Fruit fly (Drosophila melanogaster) whole organism, embryonic: ENCODE measurements around the gene THADA.

Source experiments
- ATbp ChIP-seq: fragments of 200-800 bp; sonication (Bioruptor generic); optimal IDR thresholded peaks from 2 replicates; lab custom pipeline; 2017; ENCODE audit warnings: missing biosample characterization, mild to moderate bottlenecking, missing genetic modification characterization, missing genetic modification reagents
- Bdp1 ChIP-seq: fragments of 200-800 bp; sonication (Bioruptor generic); optimal IDR thresholded peaks from 3 replicates; lab custom pipeline; 2016; ENCODE audit warnings: missing biosample characterization, missing genetic modification characterization
- CG10274 ChIP-seq: fragments of 200-800 bp; sonication (Bioruptor generic); optimal IDR thresholded peaks from 3 replicates; lab custom pipeline; 2017; ENCODE audit warnings: missing biosample characterization, mild to moderate bottlenecking, missing genetic modification characterization
- CG10462 ChIP-seq: fragments of 200-800 bp; sonication (Bioruptor generic); optimal IDR thresholded peaks from 2 replicates; lab custom pipeline; 2016; ENCODE audit warnings: missing biosample characterization, missing genetic modification characterization
- CG10979 ChIP-seq: fragments of 200-800 bp; sonication (Bioruptor generic); optimal IDR thresholded peaks from 2 replicates; lab custom pipeline; 2018; ENCODE audit warnings: missing biosample characterization, mild to moderate bottlenecking, missing genetic modification characterization, moderate library complexity
- CG12071 ChIP-seq: fragments of 200-800 bp; sonication (Bioruptor generic); optimal IDR thresholded peaks from 3 replicates; lab custom pipeline; 2018; ENCODE audit warnings: missing biosample characterization, mild to moderate bottlenecking, missing genetic modification characterization
- CG12299 ChIP-seq: fragments of 200-800 bp; sonication (Bioruptor generic); optimal IDR thresholded peaks from 2 replicates; lab custom pipeline; 2018; ENCODE audit warnings: missing biosample characterization, mild to moderate bottlenecking, missing genetic modification characterization
- CG1233 ChIP-seq: fragments of 200-800 bp; sonication (Bioruptor generic); optimal IDR thresholded peaks from 4 replicates; lab custom pipeline; 2018; ENCODE audit warnings: missing biosample characterization, mild to moderate bottlenecking, missing genetic modification characterization
- CG12391 ChIP-seq: fragments of 200-800 bp; sonication (Bioruptor generic); optimal IDR thresholded peaks from 3 replicates; lab custom pipeline; 2018; ENCODE audit warnings: missing biosample characterization, mild to moderate bottlenecking, missing genetic modification characterization, moderate library complexity
- CG1603 ChIP-seq: fragments of 200-800 bp; sonication (Bioruptor generic); optimal IDR thresholded peaks from 2 replicates; lab custom pipeline; 2019; ENCODE audit warnings: missing biosample characterization, mild to moderate bottlenecking, missing genetic modification characterization, moderate library complexity
- CG16813 ChIP-seq: fragments of 200-800 bp; sonication (Bioruptor generic); IDR thresholded peaks from 3 replicates; pipeline ENCODE4 v1.3.6; 2022; ENCODE audit warnings: missing biosample characterization, missing genetic modification characterization; ENCODE audit not compliant: partially characterized antibody
- CG31365 ChIP-seq: fragments of 200-800 bp; sonication (Bioruptor generic); optimal IDR thresholded peaks from 2 replicates; lab custom pipeline; 2018; ENCODE audit warnings: missing biosample characterization, mild to moderate bottlenecking, missing genetic modification characterization
- CG3726 ChIP-seq: fragments of 200-800 bp; sonication (Bioruptor generic); IDR thresholded peaks from 3 replicates; pipeline ENCODE4, ENCODE4 v1.3.6; 2022; ENCODE audit warnings: missing biosample characterization, missing genetic modification characterization
- CG4707 ChIP-seq: fragments of 200-800 bp; sonication (Bioruptor generic); optimal IDR thresholded peaks from 2 replicates; lab custom pipeline; 2018; ENCODE audit warnings: missing biosample characterization, mild to moderate bottlenecking, missing genetic modification characterization, moderate library complexity
- CG4730 ChIP-seq: fragments of 200-800 bp; sonication (Bioruptor generic); IDR thresholded peaks from 2 replicates; pipeline ENCODE4 v1.3.6; 2022; ENCODE audit warnings: missing biosample characterization, missing genetic modification characterization
- CG4820 ChIP-seq: fragments of 200-800 bp; sonication (Bioruptor generic); optimal IDR thresholded peaks from 3 replicates; lab custom pipeline; 2016; ENCODE audit warnings: missing biosample characterization, missing genetic modification characterization
- CG8089 ChIP-seq: fragments of 200-800 bp; sonication (Bioruptor generic); optimal IDR thresholded peaks from 3 replicates; lab custom pipeline; 2016; ENCODE audit warnings: missing biosample characterization, missing genetic modification characterization
- CG8388 ChIP-seq: fragments of 200-800 bp; sonication (Bioruptor generic); optimal IDR thresholded peaks from 2 replicates; lab custom pipeline; 2019; ENCODE audit warnings: missing biosample characterization, mild to moderate bottlenecking, missing genetic modification characterization, moderate library complexity
- CG9437 ChIP-seq: fragments of 200-800 bp; sonication (Bioruptor generic); optimal IDR thresholded peaks from 2 replicates; lab custom pipeline; 2018; ENCODE audit warnings: missing biosample characterization, mild to moderate bottlenecking, missing genetic modification characterization
- D ChIP-seq, 2 experiments: fragments of 200-800 bp in 1 of 2; fragments of >200 bp in 1 of 2; sonication (Bioruptor generic) in 1 of 2; optimal IDR thresholded peaks; 2 replicates in 1 of 2; 3 replicates in 1 of 2; lab custom pipeline; 2017; ENCODE audit warnings: mild to moderate bottlenecking in 1 of 2, missing biosample characterization in 1 of 2, missing genetic modification characterization in 1 of 2, missing genetic modification reagents in 1 of 2
- Fer2 ChIP-seq: fragments of 200-800 bp; sonication (Bioruptor generic); optimal IDR thresholded peaks from 2 replicates; lab custom pipeline; 2018; ENCODE audit warnings: missing biosample characterization, mild to moderate bottlenecking, missing genetic modification characterization, moderate library complexity
- Gsc ChIP-seq: fragments of 200-800 bp; sonication (Bioruptor generic); IDR thresholded peaks from 2 replicates; pipeline ENCODE4 v1.3.6; 2022; ENCODE audit warnings: missing biosample characterization, missing genetic modification characterization
- Gug ChIP-seq: fragments of 200-800 bp; sonication (Bioruptor generic); IDR thresholded peaks from 4 replicates; pipeline ENCODE4 v1.3.6; 2022; ENCODE audit warnings: missing biosample characterization, missing genetic modification characterization
- HLH3B ChIP-seq: fragments of 200-800 bp; sonication (Bioruptor generic); IDR thresholded peaks from 2 replicates; pipeline ENCODE4 v1.3.6; 2022; ENCODE audit warnings: missing biosample characterization, missing genetic modification characterization
- Hsf ChIP-seq: fragments of 200-800 bp; sonication (Bioruptor generic); optimal IDR thresholded peaks from 3 replicates; lab custom pipeline; 2016; ENCODE audit warnings: missing biosample characterization, missing genetic modification characterization
- Lim3 ChIP-seq: fragments of 200-800 bp; sonication (Bioruptor generic); IDR thresholded peaks from 2 replicates; pipeline ENCODE4 v1.3.6; 2022; ENCODE audit warnings: missing biosample characterization, missing genetic modification characterization
- Lpt ChIP-seq: fragments of >200 bp; optimal IDR thresholded peaks from 2 replicates; lab custom pipeline; 2018; ENCODE audit warnings: missing biosample characterization, missing genetic modification characterization
- Myb ChIP-seq: fragments of 200-800 bp; sonication (Bioruptor generic); optimal IDR thresholded peaks from 2 replicates; lab custom pipeline; 2016; ENCODE audit warnings: missing biosample characterization, missing genetic modification characterization
- Opbp ChIP-seq: fragments of 200-800 bp; sonication (Bioruptor generic); IDR thresholded peaks from 3 replicates; pipeline ENCODE4 v1.3.6; 2022; ENCODE audit warnings: missing biosample characterization, missing genetic modification characterization; ENCODE audit not compliant: partially characterized antibody
- Pdp1 ChIP-seq, 2 experiments: fragments of 200-800 bp; sonication (Bioruptor generic); optimal IDR thresholded peaks; 3 replicates each; lab custom pipeline; 2016; ENCODE audit warnings: missing biosample characterization in 2 of 2, missing genetic modification characterization in 2 of 2, mild to moderate bottlenecking in 1 of 2, moderate library complexity in 1 of 2
- Side ChIP-seq: fragments of 200-800 bp; sonication (Bioruptor generic); optimal IDR thresholded peaks from 2 replicates; lab custom pipeline; 2016; ENCODE audit warnings: missing biosample characterization, missing genetic modification characterization
- Xbp1 ChIP-seq: fragments of 200-800 bp; sonication (Bioruptor generic); optimal IDR thresholded peaks from 3 replicates; lab custom pipeline; 2016; ENCODE audit warnings: missing biosample characterization, mild to moderate bottlenecking, missing genetic modification characterization
- ara ChIP-seq: fragments of 200-800 bp; sonication (Bioruptor generic); IDR thresholded peaks from 2 replicates; pipeline ENCODE4 v1.3.6; 2022; ENCODE audit warnings: missing biosample characterization, missing genetic modification characterization
- ase ChIP-seq: fragments of 200-800 bp; sonication (Bioruptor generic); IDR thresholded peaks from 3 replicates; pipeline ENCODE4 v1.3.6; 2022; ENCODE audit warnings: missing biosample characterization, missing genetic modification characterization
- cato ChIP-seq: fragments of 200-800 bp; sonication (Bioruptor generic); optimal IDR thresholded peaks from 2 replicates; lab custom pipeline; 2016; ENCODE audit warnings: missing biosample characterization, missing genetic modification characterization, borderline replicate concordance
- cg ChIP-seq: fragments of 200-800 bp; sonication (Bioruptor generic); optimal IDR thresholded peaks from 3 replicates; lab custom pipeline; 2019; ENCODE audit warnings: missing biosample characterization, mild to moderate bottlenecking, missing genetic modification characterization, moderate library complexity
- fru ChIP-seq: fragments of >200 bp; optimal IDR thresholded peaks from 2 replicates; lab custom pipeline; 2017
- fu2 ChIP-seq: fragments of 200-800 bp; sonication (Bioruptor generic); optimal IDR thresholded peaks from 2 replicates; lab custom pipeline; 2016; ENCODE audit warnings: missing biosample characterization, missing genetic modification characterization
- h ChIP-seq: fragments of >200 bp; optimal IDR thresholded peaks from 2 replicates; lab custom pipeline; 2017
- kah ChIP-seq: fragments of 200-800 bp; sonication (Bioruptor generic); optimal IDR thresholded peaks from 2 replicates; lab custom pipeline; 2018; ENCODE audit warnings: missing biosample characterization, mild to moderate bottlenecking, missing genetic modification characterization
- lola ChIP-seq, 3 experiments: fragments of >200 bp in 2 of 3; fragments of 200-800 bp in 1 of 3; sonication (Bioruptor generic) in 1 of 3; optimal IDR thresholded peaks; 2 replicates each; lab custom pipeline; 2017 to 2019; ENCODE audit warnings: missing biosample characterization in 3 of 3, missing genetic modification characterization in 3 of 3, mild to moderate bottlenecking in 1 of 3, moderate library complexity in 1 of 3
- mam ChIP-seq: fragments of 200-800 bp; sonication (Bioruptor generic); optimal IDR thresholded peaks from 3 replicates; lab custom pipeline; 2016; ENCODE audit warnings: missing biosample characterization, missing genetic modification characterization
- org-1 ChIP-seq: fragments of 200-800 bp; sonication (Bioruptor generic); optimal IDR thresholded peaks from 2 replicates; lab custom pipeline; 2017; ENCODE audit warnings: missing biosample characterization, missing genetic modification characterization
- pnt ChIP-seq: fragments of 200-800 bp; sonication (Bioruptor generic); optimal IDR thresholded peaks from 3 replicates; lab custom pipeline; 2016; ENCODE audit warnings: missing biosample characterization, missing genetic modification characterization
- run ChIP-seq: fragments of 200-800 bp; sonication (Bioruptor generic); optimal IDR thresholded peaks from 3 replicates; lab custom pipeline; 2018; ENCODE audit warnings: missing biosample characterization, mild to moderate bottlenecking, missing genetic modification characterization
- sd ChIP-seq: fragments of 200-800 bp; sonication (Bioruptor generic); optimal IDR thresholded peaks from 3 replicates; lab custom pipeline; 2018; ENCODE audit warnings: missing biosample characterization, mild to moderate bottlenecking, missing genetic modification characterization, moderate library complexity
- sima ChIP-seq: fragments of 200-800 bp; sonication (Bioruptor generic); optimal IDR thresholded peaks from 2 replicates; lab custom pipeline; 2016; ENCODE audit warnings: missing biosample characterization, missing genetic modification characterization
- sna ChIP-seq: fragments of 200-800 bp; sonication (Bioruptor generic); IDR thresholded peaks from 2 replicates; pipeline ENCODE4 v1.3.6; 2022; ENCODE audit warnings: missing biosample characterization, missing genetic modification characterization; ENCODE audit not compliant: partially characterized antibody
- tx ChIP-seq: fragments of 200-800 bp; sonication (Bioruptor generic); optimal IDR thresholded peaks from 2 replicates; lab custom pipeline; 2016; ENCODE audit warnings: missing biosample characterization, missing genetic modification characterization

The THADA gene

dm6 chrX:19842397-19843261, 22.7 kb downstream of the THADA start (continued):
- TF ChIP-seq CG16813, result no peak
- TF ChIP-seq ATbp (GFP tag; lab: Kevin White, UChicago), result no peak
- peak; percentile 69 for TF ChIP-seq Lpt (GFP tag; lab: Kevin White, UChicago)
- TF ChIP-seq Gsc (GFP tag; lab: Robert Waterston, UW), result no peak
- no peak for TF ChIP-seq ara (GFP tag; lab: Robert Waterston, UW)
- no peak for TF ChIP-seq tx (GFP tag; lab: Kevin White, UChicago)
- no peak for TF ChIP-seq CG8089
- no peak for TF ChIP-seq Lim3 (GFP tag; lab: Robert Waterston, UW)
- TF ChIP-seq CG4730 (GFP tag; lab: Robert Waterston, UW), result no peak
- TF ChIP-seq ase, result no peak
- no peak for TF ChIP-seq Xbp1 (GFP tag; lab: Kevin White, UChicago)
- no peak for TF ChIP-seq fu2
- no peak for TF ChIP-seq Myb (GFP tag; lab: Kevin White, UChicago)
- TF ChIP-seq CG12391, result peak; percentile 10
- no peak for TF ChIP-seq CG9437 (GFP tag; lab: Kevin White, UChicago)
- no peak for TF ChIP-seq mam (GFP tag; lab: Kevin White, UChicago)
- no peak for TF ChIP-seq CG10274 (GFP tag; lab: Kevin White, UChicago)
- TF ChIP-seq CG4820 (GFP tag; lab: Kevin White, UChicago), result no peak
- TF ChIP-seq h (lab: Kevin White, UChicago), result no peak
- TF ChIP-seq CG3726 (GFP tag; lab: Robert Waterston, UW), result no peak
- no peak for TF ChIP-seq Opbp
- peak; percentile 69 for TF ChIP-seq D (optimal IDR thresholded peaks at IDR 0.05; lab: Kevin White, UChicago)
- TF ChIP-seq D (GFP tag; optimal IDR thresholded peaks at IDR 0.05; lab: Kevin White, UChicago), result no peak
- no peak for TF ChIP-seq CG10462
- TF ChIP-seq cato (GFP tag; lab: Kevin White, UChicago), result no peak
- no peak for TF ChIP-seq sima (GFP tag; lab: Kevin White, UChicago)
- no peak for TF ChIP-seq HLH3B (GFP tag; lab: Robert Waterston, UW)
- no peak for TF ChIP-seq CG31365 (tag; lab: Kevin White, UChicago)
- no peak for TF ChIP-seq sd (tag; lab: Kevin White, UChicago)
- peak; percentile 51 for TF ChIP-seq CG10979
- TF ChIP-seq kah (GFP tag; lab: Kevin White, UChicago), result no peak
- TF ChIP-seq org-1, result peak; percentile 13
- TF ChIP-seq Hsf (GFP tag; lab: Kevin White, UChicago), result peak; percentile 14
- TF ChIP-seq Gug (GFP tag; lab: Robert Waterston, UW), result no peak
- no peak for TF ChIP-seq run (tag; lab: Kevin White, UChicago)
- TF ChIP-seq fru (lab: Kevin White, UChicago), result no peak
- TF ChIP-seq Fer2 (tag; lab: Kevin White, UChicago), result no peak
- no peak for TF ChIP-seq pnt (GFP tag; lab: Kevin White, UChicago)
- peak in 1 of 2 experiments; percentile 0 for TF ChIP-seq Pdp1 (GFP tag; optimal IDR thresholded peaks at IDR 0.05; lab: Kevin White, UChicago)
- no peak for TF ChIP-seq Bdp1
- TF ChIP-seq CG8388 (GFP tag; lab: Kevin White, UChicago), result no peak
- TF ChIP-seq Side (GFP tag; lab: Kevin White, UChicago), result no peak
- peak in 1 of 3 experiments; percentile 65 for TF ChIP-seq lola (GFP tag; optimal IDR thresholded peaks at IDR 0.05; lab: Kevin White, UChicago)
- no peak for TF ChIP-seq CG1603 (tag; lab: Kevin White, UChicago)
- no peak for TF ChIP-seq CG12299 (tag; lab: Kevin White, UChicago)
- no peak for TF ChIP-seq cg
- TF ChIP-seq CG12071 (GFP tag; lab: Kevin White, UChicago), result no peak
- TF ChIP-seq CG1233, result no peak
- no peak for TF ChIP-seq CG4707
- TF ChIP-seq sna (GFP tag; lab: Robert Waterston, UW), result no peak
